Worm (Caenorhabditis elegans): Measurements from ENCODE around the gene sra-26.

DNA sequence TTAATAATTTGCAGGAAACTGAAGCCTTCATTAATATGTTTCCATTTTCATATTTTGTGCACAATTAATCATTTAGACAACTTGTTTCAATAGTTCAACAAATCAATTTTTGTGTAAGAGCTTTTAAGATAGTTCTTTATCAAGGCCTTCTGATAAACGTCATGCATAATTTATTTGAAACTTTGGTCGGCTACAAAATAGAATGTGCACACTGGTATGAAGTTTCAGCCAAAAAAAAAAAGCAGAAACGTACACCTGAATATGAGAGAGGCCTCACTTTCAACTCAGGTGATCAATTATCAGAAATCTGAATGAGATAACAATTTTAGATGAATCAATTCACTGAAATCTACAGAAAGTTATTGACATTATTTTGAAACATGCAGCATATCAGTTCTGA, 37.1 kb downstream of the sra-26 start:
- TF ChIP-seq ama-1 (optimal IDR thresholded peaks at IDR 0.05) (no peak), mdl-1 (tag; optimal IDR thresholded peaks at IDR 0.05) (no peak), C34F6.9 (tag; optimal IDR thresholded peaks at IDR 0.05) (no peak), lin-39 (tag; optimal IDR thresholded peaks at IDR 0.05) (no peak), ztf-11 (tag; optimal IDR thresholded peaks at IDR 0.05) (no peak), ztf-4 (tag; optimal IDR thresholded peaks at IDR 0.05) (no peak), elt-3 (tag; optimal IDR thresholded peaks at IDR 0.05) (no peak), egl-27 (tag; optimal IDR thresholded peaks at IDR 0.05) (no peak), nhr-237 (tag; optimal IDR thresholded peaks at IDR 0.05) (no peak), skn-1 (tag; optimal IDR thresholded peaks at IDR 0.05) (no peak), nhr-11 (tag; optimal IDR thresholded peaks at IDR 0.05) (no peak)
